Fruit fly (Drosophila melanogaster): Measurements from ENCODE around the gene Cpr65Ec.
A peak's percentile ranks its signal among the peaks of the same experiment; 100 is the strongest.

Gene Cpr65Ec

DNA sequence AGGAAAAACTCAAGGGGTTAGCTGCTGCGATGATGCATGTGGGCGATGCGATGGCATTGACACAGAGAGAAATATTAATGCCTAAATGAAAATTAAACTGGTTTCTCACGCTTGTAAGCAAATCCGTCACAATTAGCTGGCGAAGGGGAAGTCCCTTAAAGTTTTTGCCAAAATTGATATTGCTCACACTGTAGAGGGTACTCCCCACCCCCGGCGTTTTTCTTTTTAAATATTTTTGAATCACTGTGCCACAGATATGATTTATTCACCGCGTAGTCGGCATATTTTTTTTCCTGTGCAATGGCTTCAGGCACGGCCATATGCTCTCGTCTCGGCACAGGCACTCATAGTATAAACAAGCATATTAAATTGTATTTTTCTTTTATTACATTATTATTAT is 5.7 kb upstream of the Cpr65Ec start (continued):
- TF ChIP-seq sug (tag; optimal IDR thresholded peaks at IDR 0.05) (no peak), pan (optimal IDR thresholded peaks at IDR 0.05) (no peak), pan (GFP tag; optimal IDR thresholded peaks at IDR 0.05 in 1 of 2, IDR thresholded peaks at IDR 0.05 in 1 of 2) (peak in 1 of 2 experiments; percentile 32), zfh2 (GFP tag; optimal IDR thresholded peaks at IDR 0.05) (no peak), insv (GFP tag; optimal IDR thresholded peaks at IDR 0.05) (no peak), inv (GFP tag; IDR thresholded peaks at IDR 0.05; ENCODE audit: partially characterized antibody) (no peak), H2.0 (GFP tag; IDR thresholded peaks at IDR 0.05) (peak; percentile 11; the same call in 1 of the 2 replicates), stwl (tag; optimal IDR thresholded peaks at IDR 0.05) (no peak), CG12104 (GFP tag; optimal IDR thresholded peaks at IDR 0.05) (no peak), zfh1 (GFP tag; IDR thresholded peaks at IDR 0.05) (0 out of 3 replicates have a peak, but pooled peaks have one; percentile 29), Fer2 (tag; optimal IDR thresholded peaks at IDR 0.05) (no peak), pnt (GFP tag; optimal IDR thresholded peaks at IDR 0.05) (no peak), CG12219 (GFP tag; optimal IDR thresholded peaks at IDR 0.05) (no peak), CG7786 (GFP tag; optimal IDR thresholded peaks at IDR 0.05) (no peak), Sox102F (GFP tag; optimal IDR thresholded peaks at IDR 0.05) (peak; percentile 21), exex (tag; optimal IDR thresholded peaks at IDR 0.05) (no peak), sens (GFP tag) (peak; percentile 4), CG2202 (tag; optimal IDR thresholded peaks at IDR 0.05) (no peak), CoRest (tag; optimal IDR thresholded peaks at IDR 0.05) (no peak), klu (GFP tag; IDR thresholded peaks at IDR 0.05) (no peak), tap (tag; optimal IDR thresholded peaks at IDR 0.05) (no peak)

DNA sequence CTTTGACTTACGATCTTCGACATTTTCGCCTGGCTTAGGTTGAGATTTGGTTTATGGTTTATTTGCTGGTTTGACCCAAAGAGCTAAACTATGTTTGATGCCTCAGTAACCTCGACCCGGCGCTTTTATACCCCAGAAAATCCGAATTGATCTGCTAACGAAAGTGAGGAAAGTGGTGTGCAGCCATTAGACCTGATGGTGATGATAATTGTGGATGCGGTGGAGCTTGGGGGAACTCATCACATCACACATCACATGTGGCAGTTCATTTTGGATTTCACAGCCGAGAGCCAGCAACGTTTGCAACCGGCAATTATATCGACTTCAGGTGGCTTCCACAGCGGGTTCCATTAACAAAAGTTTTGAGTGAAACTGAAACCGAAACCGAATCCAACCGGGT is 4.3 kb upstream of the Cpr65Ec start, which contains the start of gene Cpr65Eb:
Gene Cpr65Eb, minus strand, starts transcription at position 101 of the 400 bp plus-strand sequence.
- no peak for TF ChIP-seq pnt (GFP tag; optimal IDR thresholded peaks at IDR 0.05)
- no peak for TF ChIP-seq fd3F (GFP tag; optimal IDR thresholded peaks at IDR 0.05)
- no peak for TF ChIP-seq Deaf1 (tag; optimal IDR thresholded peaks at IDR 0.05)
- TF ChIP-seq Med (GFP tag) = no peak
- TF ChIP-seq Stat92E (GFP tag; optimal IDR thresholded peaks at IDR 0.05) = no peak
- peak; percentile 30 for TF ChIP-seq Blimp-1 (GFP tag; optimal IDR thresholded peaks at IDR 0.05)
- no peak for TF ChIP-seq CG8944 (GFP tag; optimal IDR thresholded peaks at IDR 0.05)
- no peak for TF ChIP-seq BtbVII (GFP tag; optimal IDR thresholded peaks at IDR 0.05)
- TF ChIP-seq sens-2 (GFP tag; IDR thresholded peaks at IDR 0.05) = no peak
- no peak for TF ChIP-seq HmgZ (tag; optimal IDR thresholded peaks at IDR 0.05)
- TF ChIP-seq CG12299 (tag; optimal IDR thresholded peaks at IDR 0.05) = no peak
- TF ChIP-seq tgo (GFP tag; IDR thresholded peaks at IDR 0.05) = no peak
- TF ChIP-seq Oaz (GFP tag; IDR thresholded peaks at IDR 0.05) = 0 out of 2 replicates have a peak, but pooled peaks have one; percentile 11
- no peak for TF ChIP-seq CG11247 (GFP tag; IDR thresholded peaks at IDR 0.05)
- no peak for TF ChIP-seq gsb (GFP tag; IDR thresholded peaks at IDR 0.05)
- no peak for TF ChIP-seq pan (optimal IDR thresholded peaks at IDR 0.05)
- no peak for TF ChIP-seq pan (GFP tag; optimal IDR thresholded peaks at IDR 0.05 in 1 of 2, IDR thresholded peaks at IDR 0.05 in 1 of 2)
- no peak for TF ChIP-seq Lhr (GFP tag; optimal IDR thresholded peaks at IDR 0.05)
- TF ChIP-seq Ets65A (GFP tag) = peak; percentile 5
- TF ChIP-seq klu (GFP tag; IDR thresholded peaks at IDR 0.05) = no peak

DNA sequence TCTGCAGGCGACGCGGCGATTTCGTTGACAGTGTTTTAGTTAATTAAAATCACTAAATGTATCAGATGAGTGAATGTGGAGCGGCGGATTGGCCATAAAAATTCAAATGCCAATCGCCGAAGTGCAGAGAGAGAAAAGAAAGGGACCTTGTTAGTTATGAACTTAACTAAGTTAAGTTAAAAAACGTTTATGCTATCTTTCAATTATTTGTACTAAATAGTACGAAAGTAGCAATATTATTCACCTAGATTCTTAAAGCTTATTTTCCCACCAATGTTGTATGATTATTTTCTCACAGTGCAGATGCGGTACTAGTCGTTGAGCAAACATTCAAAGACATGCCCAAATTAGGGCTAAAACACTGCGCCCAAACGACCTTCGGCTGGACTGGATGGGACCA is 2.2 kb upstream of the Cpr65Ec start:
- TF ChIP-seq HLH3B (GFP tag; IDR thresholded peaks at IDR 0.05) (peak; percentile 74), zfh2 (GFP tag; optimal IDR thresholded peaks at IDR 0.05) (no peak), CG4360 (GFP tag; IDR thresholded peaks at IDR 0.05) (peak; percentile 50; the same call in 1 of the 2 replicates), ranshi (GFP tag; IDR thresholded peaks at IDR 0.05) (peak; percentile 58; the same call in 1 of the 2 replicates), CG10543 (GFP tag; optimal IDR thresholded peaks at IDR 0.05) (no peak), CG15073 (GFP tag; optimal IDR thresholded peaks at IDR 0.05) (no peak), ro (GFP tag; IDR thresholded peaks at IDR 0.05) (peak; percentile 62; the same call in 1 of the 2 replicates), gsb (GFP tag; IDR thresholded peaks at IDR 0.05) (peak; percentile 40; the same call in 1 of the 2 replicates), CG2875 (GFP tag; optimal IDR thresholded peaks at IDR 0.05) (no peak), CG10366 (GFP tag; IDR thresholded peaks at IDR 0.05) (peak; percentile 58), Side (GFP tag; optimal IDR thresholded peaks at IDR 0.05) (peak; percentile 40), Scr (GFP tag; IDR thresholded peaks at IDR 0.05; ENCODE audit: partially characterized antibody) (no peak), fd102C (GFP tag; optimal IDR thresholded peaks at IDR 0.05) (no peak), CrebB (tag; optimal IDR thresholded peaks at IDR 0.05) (no peak), fru (optimal IDR thresholded peaks at IDR 0.05) (no peak)

All from whole organism, embryonic.